Worm (Caenorhabditis elegans) whole organism, L4 larva: ENCODE data around the gene B0280.11.

ENCODE experiments used
- F10B5.3 ChIP-seq: sonication (generic microtip); optimal IDR thresholded peaks from 2 replicates; lab custom pipeline; 2016; ENCODE audit warnings: mild to moderate bottlenecking, missing genetic modification characterization, missing compliant biosample characterization
- F26F4.8 ChIP-seq: fragments of 200-800 bp; sonication (Bioruptor generic); conservative IDR thresholded peaks from 2 replicates; pipeline ENCODE4 v1.3.6; 2022; ENCODE audit warnings: missing genetic modification characterization, missing compliant biosample characterization
- F49E8.2 ChIP-seq: sonication (generic microtip); optimal IDR thresholded peaks from 2 replicates; lab custom pipeline; 2016; ENCODE audit warnings: missing compliant biosample characterization, mild to moderate bottlenecking, missing genetic modification characterization, borderline replicate concordance
- T20F7.1 ChIP-seq: fragments of 200-800 bp; sonication (Bioruptor generic); optimal IDR thresholded peaks from 2 replicates; lab custom pipeline; 2018; ENCODE audit warnings: mild to moderate bottlenecking, missing genetic modification characterization, missing compliant biosample characterization
- T26A8.4 ChIP-seq: fragments of 200-800 bp; sonication (Bioruptor generic); IDR thresholded peaks from 2 replicates; pipeline ENCODE4 v1.3.6; 2022; ENCODE audit warnings: missing genetic modification characterization, missing compliant biosample characterization
- Y105C5A.15 ChIP-seq: fragments of 200-800 bp; sonication (Bioruptor generic); IDR thresholded peaks from 2 replicates; pipeline ENCODE4 v1.3.6; 2022; ENCODE audit warnings: missing genetic modification characterization, missing compliant biosample characterization
- Y5F2A.4 ChIP-seq: fragments of 200-800 bp; sonication (Bioruptor generic); optimal IDR thresholded peaks from 2 replicates; lab custom pipeline; 2018; ENCODE audit warnings: mild to moderate bottlenecking, missing genetic modification characterization, missing compliant biosample characterization
- aha-1 ChIP-seq: fragments of 150-350 bp; peaks from one replicate; lab custom pipeline; 2014; ENCODE audit warnings: missing biosample characterization, missing genetic modification characterization
- arid-1 ChIP-seq: fragments of 200-800 bp; sonication (Bioruptor generic); conservative IDR thresholded peaks from 2 replicates; pipeline ENCODE4 v1.3.6; 2022; ENCODE audit warnings: missing genetic modification reagents, missing genetic modification characterization, missing compliant biosample characterization
- ceh-20 ChIP-seq: fragments of 200-800 bp; sonication (Bioruptor generic); IDR thresholded peaks from 2 replicates; pipeline ENCODE4 v1.3.6; 2022; ENCODE audit warnings: missing genetic modification reagents, missing genetic modification characterization, missing compliant biosample characterization
- ceh-82 ChIP-seq: sonication (generic microtip); optimal IDR thresholded peaks from 2 replicates; lab custom pipeline; 2017; ENCODE audit warnings: missing biosample characterization, missing genetic modification characterization
- ces-1 ChIP-seq: fragments of 150-350 bp; sonication (generic microtip); optimal IDR thresholded peaks from 4 replicates; lab custom pipeline; 2014; ENCODE audit warnings: missing biosample characterization, missing genetic modification reagents, missing genetic modification characterization
- cey-2 ChIP-seq: sonication (generic microtip); optimal IDR thresholded peaks from 3 replicates; lab custom pipeline; 2017; ENCODE audit warnings: missing genetic modification characterization, mild to moderate bottlenecking, missing compliant biosample characterization, antibody characterized with exemption, borderline replicate concordance; ENCODE audit not compliant: insufficient read depth
- dmd-9 ChIP-seq: fragments of 200-800 bp; sonication (Bioruptor generic); IDR thresholded peaks from 2 replicates; pipeline ENCODE4 v1.3.6; 2022; ENCODE audit warnings: missing genetic modification reagents, missing genetic modification characterization, missing compliant biosample characterization
- dve-1 ChIP-seq: sonication (generic microtip); optimal IDR thresholded peaks from 2 replicates; lab custom pipeline; 2017; ENCODE audit warnings: antibody characterized with exemption, mild to moderate bottlenecking, missing genetic modification characterization, missing compliant biosample characterization; ENCODE audit not compliant: insufficient read depth
- egl-27 ChIP-seq: sonication (generic microtip); optimal IDR thresholded peaks from 3 replicates; lab custom pipeline; 2017; ENCODE audit warnings: missing biosample characterization, missing genetic modification reagents, missing genetic modification characterization
- egl-43 ChIP-seq: fragments of 200-800 bp; sonication (Bioruptor generic); IDR thresholded peaks from 2 replicates; pipeline ENCODE4 v1.3.6; 2022; ENCODE audit warnings: missing genetic modification reagents, missing genetic modification characterization, missing compliant biosample characterization
- fkh-10 ChIP-seq: fragments of 150-350 bp; optimal IDR thresholded peaks from 2 replicates; lab custom pipeline; 2014; ENCODE audit warnings: missing biosample characterization, missing genetic modification reagents, missing genetic modification characterization
- gei-8 ChIP-seq: fragments of 200-800 bp; sonication (Bioruptor generic); optimal IDR thresholded peaks from 2 replicates; lab custom pipeline; 2018; ENCODE audit warnings: mild to moderate bottlenecking, missing genetic modification characterization, missing compliant biosample characterization
- jun-1 ChIP-seq: fragments of 150-350 bp; optimal IDR thresholded peaks from 2 replicates; lab custom pipeline; 2014; ENCODE audit warnings: missing biosample characterization, missing genetic modification reagents, missing genetic modification characterization
- lin-15B ChIP-seq: fragments of 150-350 bp; sonication (generic microtip); optimal IDR thresholded peaks from 3 replicates; lab custom pipeline; 2014; ENCODE audit warnings: missing biosample characterization, missing genetic modification characterization
- lin-39 ChIP-seq: fragments of 150-350 bp; optimal IDR thresholded peaks from 2 replicates; lab custom pipeline; 2014; ENCODE audit warnings: missing biosample characterization, missing genetic modification reagents, missing genetic modification characterization
- madf-5 ChIP-seq, 2 experiments: fragments of 200-800 bp; sonication (Bioruptor generic); IDR thresholded peaks; 2 replicates each; pipeline ENCODE4 v1.3.6; 2022; ENCODE audit warnings: missing compliant biosample characterization in 2 of 2, missing genetic modification characterization in 2 of 2
- madf-9 ChIP-seq: fragments of 200-800 bp; sonication (Bioruptor generic); conservative IDR thresholded peaks from 2 replicates; pipeline ENCODE4 v1.3.6; 2022; ENCODE audit warnings: missing genetic modification reagents, missing genetic modification characterization, missing compliant biosample characterization
- mdl-1 ChIP-seq, 2 experiments: fragments of 150-350 bp in 1 of 2; sonication (generic microtip) in 1 of 2; optimal IDR thresholded peaks; 2 replicates each; lab custom pipeline; 2014 to 2017; ENCODE audit warnings: missing biosample characterization in 2 of 2, missing genetic modification characterization in 2 of 2
- mes-2 ChIP-seq: sonication (generic microtip); optimal IDR thresholded peaks from 2 replicates; lab custom pipeline; 2016; ENCODE audit warnings: missing genotype, mild to moderate bottlenecking, missing genetic modification characterization, missing compliant biosample characterization; ENCODE audit not compliant: poor library complexity, severe bottlenecking
- mxl-2 ChIP-seq: fragments of 200-800 bp; sonication (Bioruptor generic); conservative IDR thresholded peaks from 2 replicates; pipeline ENCODE4 v1.3.6; 2022; ENCODE audit warnings: missing genetic modification reagents, missing genetic modification characterization, missing compliant biosample characterization
- mxl-3 ChIP-seq: fragments of 200-800 bp; sonication (Bioruptor generic); optimal IDR thresholded peaks from 2 replicates; lab custom pipeline; 2018; ENCODE audit warnings: mild to moderate bottlenecking, missing genetic modification characterization, missing compliant biosample characterization
- nhr-10 ChIP-seq: fragments of 150-350 bp; optimal IDR thresholded peaks from 2 replicates; lab custom pipeline; 2014; ENCODE audit warnings: missing biosample characterization, missing genetic modification characterization
- nhr-11 ChIP-seq: fragments of 150-350 bp; optimal IDR thresholded peaks from 2 replicates; lab custom pipeline; 2014; ENCODE audit warnings: missing biosample characterization, missing genetic modification characterization
- nhr-237 ChIP-seq: sonication (generic microtip); optimal IDR thresholded peaks from 2 replicates; lab custom pipeline; 2017; ENCODE audit warnings: missing biosample characterization, missing genetic modification characterization
- nhr-25 ChIP-seq: sonication (generic microtip); optimal IDR thresholded peaks from 2 replicates; lab custom pipeline; 2017; ENCODE audit warnings: missing genetic modification characterization, mild to moderate bottlenecking, missing compliant biosample characterization, antibody characterized with exemption, moderate library complexity, borderline replicate concordance; ENCODE audit not compliant: insufficient read depth
- nhr-28 ChIP-seq: fragments of 150-350 bp; optimal IDR thresholded peaks from 2 replicates; lab custom pipeline; 2014; ENCODE audit warnings: missing biosample characterization, missing genetic modification characterization
- nhr-42 ChIP-seq: fragments of 200-800 bp; sonication (Bioruptor generic); IDR thresholded peaks from 2 replicates; pipeline ENCODE4 v1.3.6; 2022; ENCODE audit warnings: missing genetic modification characterization, missing compliant biosample characterization
- pqm-1 ChIP-seq: sonication (generic microtip); optimal IDR thresholded peaks from 2 replicates; lab custom pipeline; 2017; ENCODE audit warnings: missing biosample characterization, missing genetic modification characterization
- rbr-2 ChIP-seq: sonication (generic microtip); optimal IDR thresholded peaks from 2 replicates; lab custom pipeline; 2016; ENCODE audit warnings: missing genotype, missing genetic modification characterization, missing compliant biosample characterization
- saeg-2 ChIP-seq: fragments of 200-800 bp; sonication (Bioruptor generic); IDR thresholded peaks from 2 replicates; pipeline ENCODE4 v1.3.6; 2022; ENCODE audit warnings: missing genetic modification reagents, missing genetic modification characterization, missing compliant biosample characterization
- sdz-12 ChIP-seq: fragments of 200-800 bp; sonication (Bioruptor generic); optimal IDR thresholded peaks from 2 replicates; lab custom pipeline; 2018; ENCODE audit warnings: mild to moderate bottlenecking, missing genetic modification characterization, missing compliant biosample characterization
- set-16 ChIP-seq: fragments of 200-800 bp; sonication (Bioruptor generic); IDR thresholded peaks from 2 replicates; pipeline ENCODE4 v1.3.6; 2022; ENCODE audit warnings: missing genetic modification reagents, missing genetic modification characterization, missing compliant biosample characterization
- snpc-4 ChIP-seq: fragments of 150-350 bp; optimal IDR thresholded peaks from 2 replicates; lab custom pipeline; 2014; ENCODE audit warnings: missing biosample characterization, missing genetic modification characterization
- tra-1 ChIP-seq: fragments of 200-800 bp; sonication (Bioruptor generic); IDR thresholded peaks from 2 replicates; pipeline ENCODE4 v1.3.6; 2022; ENCODE audit warnings: missing genetic modification reagents, missing genetic modification characterization, missing compliant biosample characterization
- unc-39 ChIP-seq: sonication (generic microtip); optimal IDR thresholded peaks from 2 replicates; lab custom pipeline; 2017; ENCODE audit warnings: missing biosample characterization, missing genetic modification characterization
- unc-62 ChIP-seq, 3 experiments: fragments of 150-350 bp in 1 of 3; sonication (generic microtip); optimal IDR thresholded peaks in 2 of 3; peaks in 1 of 3; 1 replicate in 1 of 3; 2 replicates in 2 of 3; lab custom pipeline; 2014 to 2017; ENCODE audit warnings: missing biosample characterization in 3 of 3, missing genetic modification characterization in 3 of 3, missing genetic modification reagents in 3 of 3, missing genotype in 1 of 3
- zag-1 ChIP-seq: fragments of 150-350 bp; optimal IDR thresholded peaks from 2 replicates; lab custom pipeline; 2014; ENCODE audit warnings: missing biosample characterization, missing genetic modification characterization

B0280.11 gene

DNA sequence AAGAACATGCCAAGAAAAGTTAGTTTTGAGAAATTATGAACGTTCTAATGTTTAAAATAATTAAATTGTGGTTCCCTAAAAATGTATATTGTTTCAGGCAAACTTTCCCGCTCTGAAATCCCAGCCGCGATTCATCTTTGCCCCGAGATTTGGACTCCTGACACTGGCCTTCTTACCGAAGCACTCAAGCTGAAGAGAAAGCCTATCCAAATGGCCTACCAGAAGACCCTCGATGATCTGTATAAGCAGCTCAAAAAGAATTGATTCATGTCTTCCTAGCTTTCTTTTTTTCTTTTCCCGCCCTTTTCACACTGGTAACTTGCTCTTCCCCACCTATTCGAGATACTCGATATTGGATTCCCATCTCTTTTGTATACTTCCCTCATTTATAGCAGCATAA, 32.0 kb upstream of the B0280.11 start:
- peak in 1 of 2 experiments; percentile 90 for TF ChIP-seq unc-62 (GFP tag; optimal IDR thresholded peaks at IDR 0.05 in 1 of 2; lab: Kevin White, UChicago)
- TF ChIP-seq unc-62 (tag; optimal IDR thresholded peaks at IDR 0.05; lab: Kevin White, UChicago), result no peak
- TF ChIP-seq aha-1 (tag; lab: Kevin White, UChicago), result peak; percentile 81
- no peak for TF ChIP-seq set-16 (GFP tag; lab: Robert Waterston, UW)
- no peak for TF ChIP-seq F10B5.3 (tag; lab: Kevin White, UChicago)
- TF ChIP-seq Y105C5A.15 (GFP tag; lab: Robert Waterston, UW), result no peak
- no peak for TF ChIP-seq T26A8.4
- TF ChIP-seq ces-1 (GFP tag; lab: Kevin White, UChicago), result no peak
- TF ChIP-seq gei-8, result no peak
- TF ChIP-seq rbr-2, result no peak
- no peak for TF ChIP-seq snpc-4
- TF ChIP-seq egl-43 (GFP tag; lab: Robert Waterston, UW), result no peak
- no peak for TF ChIP-seq F26F4.8 (GFP tag; lab: Robert Waterston, UW)
- TF ChIP-seq lin-15B (tag; lab: Kevin White, UChicago), result no peak
- TF ChIP-seq nhr-237, result no peak
- no peak for TF ChIP-seq Y5F2A.4
- TF ChIP-seq lin-39 (tag; lab: Kevin White, UChicago), result no peak

DNA sequence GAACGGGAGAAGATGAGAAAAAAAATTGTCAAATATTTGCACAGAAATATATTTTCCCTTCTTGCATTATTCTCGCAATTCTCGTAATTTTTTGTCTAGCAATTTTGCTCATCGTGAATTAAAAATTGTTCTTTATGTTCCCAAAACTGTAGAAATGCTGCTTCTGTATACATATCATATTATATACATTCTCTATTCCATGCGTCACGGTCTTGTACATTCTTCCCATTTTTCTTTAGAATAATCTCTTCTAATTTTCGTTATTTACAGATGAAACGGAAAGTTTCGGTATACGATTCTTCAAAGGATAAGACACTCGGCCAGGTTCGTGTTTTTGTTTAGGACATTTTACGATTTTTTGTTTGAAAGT, 29.5 kb upstream of the B0280.11 start, which contains the start of gene acs-4:
acs-4 (plus strand) TSS at position 271 of the 370 bp plus-strand sequence.
- TF ChIP-seq unc-62 (GFP tag; optimal IDR thresholded peaks at IDR 0.05 in 1 of 2; lab: Kevin White, UChicago), result peak in 1 of 2 experiments; percentile 53
- TF ChIP-seq unc-62 (tag; optimal IDR thresholded peaks at IDR 0.05; lab: Kevin White, UChicago), result no peak
- no peak for TF ChIP-seq F49E8.2 (tag; lab: Kevin White, UChicago)
- TF ChIP-seq mdl-1 (tag; optimal IDR thresholded peaks at IDR 0.05; lab: Kevin White, UChicago), result no peak

DNA sequence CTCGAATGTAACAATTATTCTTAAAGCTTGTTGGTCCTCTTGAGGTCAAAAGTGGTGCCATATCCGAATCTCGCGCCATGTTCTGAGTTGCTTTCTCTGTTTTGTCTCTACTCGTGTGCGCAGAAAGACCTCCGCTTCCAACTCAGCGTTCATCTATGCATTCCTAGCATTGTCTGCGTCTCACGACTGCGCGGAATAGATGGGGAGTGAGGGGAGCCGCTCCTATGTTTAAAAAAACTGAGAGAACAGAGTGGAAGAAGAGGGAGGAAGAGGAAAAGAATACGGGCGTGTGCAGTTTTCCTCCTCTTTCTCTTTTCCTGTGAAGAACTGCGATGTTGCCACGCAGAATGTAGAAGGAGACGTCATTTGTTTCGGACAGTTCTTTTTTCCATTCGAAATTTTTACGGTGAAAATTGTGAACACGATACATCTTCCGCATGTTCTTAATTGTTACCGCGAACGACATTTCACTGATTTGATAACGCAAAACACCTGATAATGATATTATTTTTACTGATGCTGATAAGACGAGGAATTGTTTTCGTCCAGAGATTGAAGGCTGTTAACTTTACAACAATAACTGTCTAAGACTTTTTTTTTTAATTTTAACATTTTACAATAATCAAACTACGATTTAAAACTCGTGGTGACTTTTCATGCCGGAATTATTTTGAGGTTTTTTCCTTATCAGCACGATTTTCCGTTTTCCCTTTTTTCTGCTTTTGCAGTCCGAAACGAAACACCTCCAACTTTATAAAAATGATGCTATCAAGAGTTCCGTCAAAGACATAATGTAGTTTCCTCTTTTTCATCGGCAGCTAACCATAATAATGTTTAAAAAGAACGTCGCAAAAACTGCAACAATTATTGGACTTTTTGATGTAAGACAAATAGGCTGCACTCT, 28.8 kb upstream of the B0280.11 start:
- TF ChIP-seq F26F4.8 (GFP tag; lab: Robert Waterston, UW) (no peak), Y105C5A.15 (GFP tag; lab: Robert Waterston, UW) (no peak), jun-1 (tag; lab: Kevin White, UChicago) (peak; percentile 2), cey-2 (no peak), dmd-9 (GFP tag; lab: Robert Waterston, UW) (no peak), T20F7.1 (peak; percentile 19), pqm-1 (peak; percentile 84), saeg-2 (no peak), nhr-42 (no peak), fkh-10 (GFP tag; lab: Kevin White, UChicago) (peak; percentile 21), egl-27 (no peak), nhr-10 (no peak), ceh-20 (GFP tag; lab: Robert Waterston, UW) (no peak), sdz-12 (GFP tag; lab: Kevin White, UChicago) (no peak), nhr-25 (tag; lab: Kevin White, UChicago) (no peak), arid-1 (no peak), zag-1 (tag; lab: Kevin White, UChicago) (no peak), ceh-82 (tag; lab: Kevin White, UChicago) (no peak), set-16 (GFP tag; lab: Robert Waterston, UW) (peak; percentile 31), lin-39 (tag; lab: Kevin White, UChicago) (no peak), nhr-11 (tag; lab: Kevin White, UChicago) (no peak), mxl-3 (GFP tag; lab: Kevin White, UChicago) (no peak), ces-1 (GFP tag; lab: Kevin White, UChicago) (no peak), mdl-1 (tag; optimal IDR thresholded peaks at IDR 0.05; lab: Kevin White, UChicago) (peak in 1 of 2 experiments; percentile 41), mxl-2 (no peak), dve-1 (peak; percentile 12), nhr-28 (peak; percentile 69), madf-5 (GFP tag; IDR thresholded peaks at IDR 0.05; lab: Robert Waterston, UW) (no peak), mes-2 (tag; lab: Kevin White, UChicago) (peak; percentile 51), tra-1 (GFP tag; lab: Robert Waterston, UW) (no peak), lin-15B (tag; lab: Kevin White, UChicago) (no peak), madf-9 (GFP tag; lab: Robert Waterston, UW) (0 out of 2 replicates have a peak, but pooled peaks have one; percentile 23), unc-39 (tag; lab: Kevin White, UChicago) (no peak)
